Fruit fly (Drosophila melanogaster) whole organism, embryonic: ENCODE results near the gene ClpP.

Experiments
- B-H1 ChIP-seq: fragments of 200-800 bp; sonication (Bioruptor generic); IDR thresholded peaks from 3 replicates; pipeline ENCODE4 v1.3.6; 2022; ENCODE audit warnings: missing biosample characterization, missing genetic modification characterization
- BEAF-32 ChIP-seq: fragments of 200-800 bp; sonication (Bioruptor generic); optimal IDR thresholded peaks from 3 replicates; lab custom pipeline; 2017; ENCODE audit warnings: missing biosample characterization, missing genetic modification characterization, mild to moderate bottlenecking, moderate library complexity, missing genetic modification reagents
- Blimp-1 ChIP-seq: fragments of 200-800 bp; sonication (Bioruptor generic); optimal IDR thresholded peaks from 3 replicates; lab custom pipeline; 2018; ENCODE audit warnings: missing biosample characterization, missing genetic modification characterization, mild to moderate bottlenecking, moderate library complexity, missing genetic modification reagents
- BtbVII ChIP-seq: fragments of 200-800 bp; sonication (Bioruptor generic); optimal IDR thresholded peaks from 3 replicates; lab custom pipeline; 2017; ENCODE audit warnings: missing biosample characterization, mild to moderate bottlenecking, missing genetic modification characterization
- CG10274 ChIP-seq: fragments of 200-800 bp; sonication (Bioruptor generic); optimal IDR thresholded peaks from 3 replicates; lab custom pipeline; 2017; ENCODE audit warnings: missing biosample characterization, mild to moderate bottlenecking, missing genetic modification characterization
- CG10321 ChIP-seq: fragments of 200-800 bp; sonication (Bioruptor generic); IDR thresholded peaks from 2 replicates; pipeline ENCODE4 v1.3.6; 2022; ENCODE audit warnings: missing biosample characterization, missing genetic modification characterization
- CG11560 ChIP-seq: fragments of 200-800 bp; sonication (Bioruptor generic); IDR thresholded peaks from 3 replicates; pipeline ENCODE4 v1.3.6; 2022; ENCODE audit warnings: missing biosample characterization, missing genetic modification characterization
- CG12104 ChIP-seq: fragments of 200-800 bp; sonication (Bioruptor generic); optimal IDR thresholded peaks from 3 replicates; lab custom pipeline; 2016; ENCODE audit warnings: missing biosample characterization, missing genetic modification characterization
- CG13424 ChIP-seq: fragments of 200-800 bp; sonication (Bioruptor generic); optimal IDR thresholded peaks from 2 replicates; lab custom pipeline; 2019; ENCODE audit warnings: missing biosample characterization, mild to moderate bottlenecking, missing genetic modification characterization, moderate library complexity
- CG15269 ChIP-seq: fragments of 200-800 bp; sonication (Bioruptor generic); optimal IDR thresholded peaks from 2 replicates; lab custom pipeline; 2018; ENCODE audit warnings: missing biosample characterization, mild to moderate bottlenecking, missing genetic modification characterization, moderate library complexity
- CG15479 ChIP-seq: fragments of 200-800 bp; sonication (Bioruptor generic); optimal IDR thresholded peaks from 3 replicates; lab custom pipeline; 2019; ENCODE audit warnings: missing biosample characterization, mild to moderate bottlenecking, missing genetic modification characterization, moderate library complexity
- CG17361 ChIP-seq: fragments of 200-800 bp; sonication (Bioruptor generic); IDR thresholded peaks from 3 replicates; pipeline ENCODE4 v1.3.6; 2022; ENCODE audit warnings: missing biosample characterization, missing genetic modification characterization
- CG17612 ChIP-seq: fragments of 200-800 bp; sonication (Bioruptor generic); IDR thresholded peaks from 2 replicates; pipeline ENCODE4 v1.3.6; 2022; ENCODE audit warnings: missing biosample characterization, missing genetic modification characterization
- CG18764 ChIP-seq: fragments of 200-800 bp; sonication (Bioruptor generic); optimal IDR thresholded peaks from 3 replicates; lab custom pipeline; 2016; ENCODE audit warnings: missing biosample characterization, missing genetic modification characterization
- CG2120 ChIP-seq: fragments of 200-800 bp; sonication (Bioruptor generic); optimal IDR thresholded peaks from 3 replicates; lab custom pipeline; 2016; ENCODE audit warnings: missing biosample characterization, missing genetic modification characterization
- CG2129 ChIP-seq: fragments of 200-800 bp; sonication (Bioruptor generic); IDR thresholded peaks from 2 replicates; pipeline ENCODE4 v1.3.6; 2022; ENCODE audit warnings: missing biosample characterization, missing genetic modification characterization; ENCODE audit not compliant: partially characterized antibody
- CG2875 ChIP-seq: fragments of 200-800 bp; sonication (Bioruptor generic); optimal IDR thresholded peaks from 2 replicates; lab custom pipeline; 2017; ENCODE audit warnings: missing biosample characterization, mild to moderate bottlenecking, missing genetic modification characterization, missing genetic modification reagents
- CG3281 ChIP-seq: fragments of 200-800 bp; sonication (Bioruptor generic); optimal IDR thresholded peaks from 3 replicates; lab custom pipeline; 2017; ENCODE audit warnings: missing biosample characterization, mild to moderate bottlenecking, missing genetic modification characterization
- CG4282 ChIP-seq: fragments of 200-800 bp; sonication (Bioruptor generic); optimal IDR thresholded peaks from 2 replicates; lab custom pipeline; 2016; ENCODE audit warnings: missing biosample characterization, missing genetic modification characterization
- CG43689 ChIP-seq: fragments of 200-800 bp; sonication (Bioruptor generic); IDR thresholded peaks from 2 replicates; pipeline ENCODE4 v1.3.6; 2022; ENCODE audit warnings: missing biosample characterization, missing genetic modification characterization
- CG4707 ChIP-seq: fragments of 200-800 bp; sonication (Bioruptor generic); optimal IDR thresholded peaks from 2 replicates; lab custom pipeline; 2018; ENCODE audit warnings: missing biosample characterization, mild to moderate bottlenecking, missing genetic modification characterization, moderate library complexity
- CG4854 ChIP-seq: fragments of 200-800 bp; sonication (Bioruptor generic); optimal IDR thresholded peaks from 2 replicates; lab custom pipeline; 2016; ENCODE audit warnings: missing biosample characterization, missing genetic modification characterization, inconsistent platforms
- CG7786 ChIP-seq: fragments of 200-800 bp; sonication (Bioruptor generic); optimal IDR thresholded peaks from 2 replicates; lab custom pipeline; 2016; ENCODE audit warnings: missing biosample characterization, missing genetic modification characterization
- CG9727 ChIP-seq: fragments of 200-800 bp; sonication (Bioruptor generic); optimal IDR thresholded peaks from 3 replicates; lab custom pipeline; 2017; ENCODE audit warnings: missing biosample characterization, mild to moderate bottlenecking, missing genetic modification characterization
- Dfd ChIP-seq, 2 experiments: fragments of >200 bp; optimal IDR thresholded peaks; 2 replicates each; lab custom pipeline; 2017; ENCODE audit warnings: missing biosample characterization in 2 of 2, missing genetic modification characterization in 2 of 2
- ERR ChIP-seq: fragments of 200-800 bp; sonication (Bioruptor generic); optimal IDR thresholded peaks from 2 replicates; lab custom pipeline; 2016; ENCODE audit warnings: missing biosample characterization, missing genetic modification characterization
- Fer1 ChIP-seq: fragments of 200-800 bp; sonication (Bioruptor generic); optimal IDR thresholded peaks from 2 replicates; lab custom pipeline; 2017; ENCODE audit warnings: missing biosample characterization, mild to moderate bottlenecking, missing genetic modification characterization
- Fer2 ChIP-seq: fragments of 200-800 bp; sonication (Bioruptor generic); optimal IDR thresholded peaks from 2 replicates; lab custom pipeline; 2018; ENCODE audit warnings: missing biosample characterization, mild to moderate bottlenecking, missing genetic modification characterization, moderate library complexity
- Optix ChIP-seq: fragments of 200-800 bp; sonication (Bioruptor generic); IDR thresholded peaks from 3 replicates; pipeline ENCODE4 v1.3.6; 2022; ENCODE audit warnings: missing biosample characterization, missing genetic modification characterization
- Pdp1 ChIP-seq, 2 experiments: fragments of 200-800 bp; sonication (Bioruptor generic); optimal IDR thresholded peaks; 3 replicates each; lab custom pipeline; 2016; ENCODE audit warnings: missing biosample characterization in 2 of 2, missing genetic modification characterization in 2 of 2, mild to moderate bottlenecking in 1 of 2, moderate library complexity in 1 of 2
- Poxn ChIP-seq: fragments of 200-800 bp; sonication (Bioruptor generic); IDR thresholded peaks from 2 replicates; pipeline ENCODE4 v1.3.6; 2022; ENCODE audit warnings: missing biosample characterization, missing genetic modification characterization
- Sox100B ChIP-seq: fragments of 200-800 bp; sonication (Bioruptor generic); optimal IDR thresholded peaks from 3 replicates; lab custom pipeline; 2018; ENCODE audit warnings: missing biosample characterization, mild to moderate bottlenecking, missing genetic modification characterization
- ac ChIP-seq: fragments of 200-800 bp; sonication (Bioruptor generic); optimal IDR thresholded peaks from 3 replicates; lab custom pipeline; 2017; ENCODE audit warnings: missing biosample characterization, mild to moderate bottlenecking, missing genetic modification characterization
- aop ChIP-seq: fragments of 200-800 bp; sonication (Bioruptor generic); IDR thresholded peaks from 2 replicates; pipeline ENCODE4 v1.3.6; 2022; ENCODE audit warnings: missing biosample characterization, missing genetic modification characterization
- cwo ChIP-seq: fragments of 200-800 bp; sonication (Bioruptor generic); optimal IDR thresholded peaks from 3 replicates; lab custom pipeline; 2017; ENCODE audit warnings: missing biosample characterization, missing genetic modification characterization, mild to moderate bottlenecking, moderate library complexity, missing genetic modification reagents
- ftz-f1 ChIP-seq: fragments of 200-800 bp; sonication (Bioruptor generic); optimal IDR thresholded peaks from 2 replicates; lab custom pipeline; 2016; ENCODE audit warnings: missing biosample characterization, missing genetic modification characterization
- gfzf ChIP-seq: fragments of 200-800 bp; sonication (Bioruptor generic); optimal IDR thresholded peaks from 2 replicates; lab custom pipeline; 2016; ENCODE audit warnings: missing biosample characterization, mild to moderate bottlenecking, missing genetic modification characterization, moderate library complexity
- hbn ChIP-seq: fragments of 200-800 bp; sonication (Bioruptor generic); IDR thresholded peaks from 2 replicates; pipeline ENCODE4 v1.3.6; 2022; ENCODE audit warnings: missing biosample characterization, missing genetic modification characterization; ENCODE audit not compliant: partially characterized antibody
- hkb ChIP-seq, 2 experiments: fragments of 200-800 bp in 1 of 2; fragments of >200 bp in 1 of 2; sonication (Bioruptor generic) in 1 of 2; IDR thresholded peaks in 1 of 2; optimal IDR thresholded peaks in 1 of 2; 2 replicates each; pipeline versions ENCODE4 v1.3.6 to Lab custom; 2017 to 2022; ENCODE audit warnings: missing biosample characterization in 1 of 2, missing genetic modification characterization in 1 of 2
- jigr1 ChIP-seq: fragments of 200-800 bp; sonication (Bioruptor generic); IDR thresholded peaks from 3 replicates; pipeline ENCODE4 v1.3.6; 2022; ENCODE audit warnings: missing biosample characterization, missing genetic modification characterization
- ken ChIP-seq: fragments of 200-800 bp; sonication (Bioruptor generic); IDR thresholded peaks from 3 replicates; pipeline ENCODE4 v1.3.6; 2022; ENCODE audit warnings: missing biosample characterization, missing genetic modification characterization
- lilli ChIP-seq: fragments of 200-800 bp; sonication (Bioruptor generic); optimal IDR thresholded peaks from 3 replicates; lab custom pipeline; 2016; ENCODE audit warnings: missing biosample characterization, missing genetic modification characterization
- lola ChIP-seq, 3 experiments: fragments of >200 bp in 2 of 3; fragments of 200-800 bp in 1 of 3; sonication (Bioruptor generic) in 1 of 3; optimal IDR thresholded peaks; 2 replicates each; lab custom pipeline; 2017 to 2019; ENCODE audit warnings: missing biosample characterization in 3 of 3, missing genetic modification characterization in 3 of 3, mild to moderate bottlenecking in 1 of 3, moderate library complexity in 1 of 3
- repo ChIP-seq: fragments of 200-800 bp; sonication (Bioruptor generic); optimal IDR thresholded peaks from 2 replicates; lab custom pipeline; 2016; ENCODE audit warnings: missing biosample characterization, missing genetic modification characterization
- sim ChIP-seq: fragments of 200-800 bp; sonication (Bioruptor generic); IDR thresholded peaks from 2 replicates; pipeline ENCODE4 v1.3.6; 2022; ENCODE audit warnings: missing biosample characterization, missing genetic modification characterization
- ssp ChIP-seq: fragments of 200-800 bp; sonication (Bioruptor generic); IDR thresholded peaks from 2 replicates; pipeline ENCODE4 v1.3.6; 2022; ENCODE audit warnings: missing biosample characterization, missing genetic modification characterization
- tin ChIP-seq: fragments of 200-800 bp; sonication (Bioruptor generic); optimal IDR thresholded peaks from 3 replicates; lab custom pipeline; 2016; ENCODE audit warnings: missing biosample characterization, missing genetic modification characterization
- tx ChIP-seq: fragments of 200-800 bp; sonication (Bioruptor generic); optimal IDR thresholded peaks from 2 replicates; lab custom pipeline; 2016; ENCODE audit warnings: missing biosample characterization, missing genetic modification characterization
- usp ChIP-seq: fragments of >200 bp; optimal IDR thresholded peaks from 2 replicates; lab custom pipeline; 2017; ENCODE audit warnings: missing biosample characterization, missing genetic modification characterization

The ClpP gene

DNA sequence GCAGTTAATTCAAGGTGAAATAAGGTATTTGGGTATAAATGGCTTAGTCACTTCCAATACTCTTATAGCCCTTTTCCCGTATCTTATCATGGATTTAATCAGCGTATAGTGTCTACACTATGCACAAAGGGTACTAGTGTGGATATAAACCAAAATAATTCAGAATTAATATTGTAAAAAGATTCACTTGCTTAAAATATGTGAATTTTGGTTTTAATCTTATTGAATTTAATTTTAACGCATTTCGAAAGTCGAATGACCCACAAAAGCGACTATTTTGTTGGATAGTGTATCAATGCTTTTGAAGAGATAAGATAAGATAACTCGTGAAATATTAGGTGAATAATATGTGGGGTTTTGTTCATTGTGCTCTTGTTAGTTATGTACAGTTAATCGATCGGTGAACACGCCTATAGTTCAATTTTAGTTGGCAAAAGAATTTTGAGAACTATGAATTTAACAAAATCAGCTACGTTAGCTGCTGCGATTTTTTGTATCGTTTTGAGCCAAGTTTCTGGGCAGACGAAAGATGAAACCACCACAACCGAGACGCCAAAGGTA is 25.4 kb downstream of the ClpP start, which contains the start of gene CG5096 (continued):
- TF ChIP-seq ERR (GFP tag; lab: Kevin White, UChicago) (peak; percentile 77), CG2129 (GFP tag; lab: Robert Waterston, UW) (no peak), CG18764 (GFP tag; lab: Kevin White, UChicago) (peak; percentile 68), CG7786 (peak; percentile 84), CG4282 (GFP tag; lab: Kevin White, UChicago) (peak; percentile 2), lola (GFP tag; optimal IDR thresholded peaks at IDR 0.05; lab: Kevin White, UChicago) (peak in 1 of 3 experiments; percentile 58), CG11560 (tag; lab: Robert Waterston, UW) (no peak), CG13424 (peak; percentile 93), cwo (GFP tag; lab: Kevin White, UChicago) (peak; percentile 92), BEAF-32 (GFP tag; lab: Kevin White, UChicago) (no peak), CG12104 (GFP tag; lab: Kevin White, UChicago) (peak; percentile 66), Poxn (GFP tag; lab: Robert Waterston, UW) (peak; percentile 52; the same call in 1 of the 2 replicates), CG4854 (GFP tag; lab: Kevin White, UChicago) (peak; percentile 79), CG10274 (GFP tag; lab: Kevin White, UChicago) (peak; percentile 46), Fer2 (peak; percentile 84), CG17361 (peak; percentile 84; the same call in 2 of the 3 replicates), Sox100B (GFP tag; lab: Kevin White, UChicago) (peak; percentile 83), CG9727 (GFP tag; lab: Kevin White, UChicago) (peak; percentile 79), B-H1 (GFP tag; lab: Robert Waterston, UW) (peak; percentile 85), ftz-f1 (GFP tag; lab: Kevin White, UChicago) (peak; percentile 29), CG3281 (GFP tag; lab: Kevin White, UChicago) (peak; percentile 92), sim (peak; percentile 70; the same call in 1 of the 2 replicates), ssp (peak; percentile 62), CG17612 (peak; percentile 74), Dfd (GFP tag; optimal IDR thresholded peaks at IDR 0.05; lab: Kevin White, UChicago) (no peak), Blimp-1 (GFP tag; lab: Kevin White, UChicago) (peak; percentile 85), hkb (optimal IDR thresholded peaks at IDR 0.05; lab: Kevin White, UChicago) (no peak), hkb (GFP tag; IDR thresholded peaks at IDR 0.05; lab: Robert Waterston, UW) (peak; percentile 96), CG15269 (tag; lab: Kevin White, UChicago) (peak; percentile 95), jigr1 (0 out of 3 replicates have a peak, but pooled peaks have one; percentile 47), Pdp1 (GFP tag; optimal IDR thresholded peaks at IDR 0.05; lab: Kevin White, UChicago) (peak; percentile 78 to 79), tin (GFP tag; lab: Kevin White, UChicago) (peak; percentile 67), gfzf (no peak), CG2875 (peak; percentile 59), CG43689 (no peak), ken (GFP tag; lab: Robert Waterston, UW) (peak; percentile 81; the same call in 2 of the 3 replicates), usp (GFP tag; lab: Kevin White, UChicago) (no peak), CG10321 (GFP tag; lab: Robert Waterston, UW) (peak; percentile 59; the same call in 1 of the 2 replicates), aop (GFP tag; lab: Robert Waterston, UW) (no peak), tx (GFP tag; lab: Kevin White, UChicago) (peak; percentile 65), hbn (GFP tag; lab: Robert Waterston, UW) (no peak), repo (GFP tag; lab: Kevin White, UChicago) (peak; percentile 39), CG2120 (peak; percentile 96), Fer1 (peak; percentile 95), lilli (GFP tag; lab: Kevin White, UChicago) (peak; percentile 93), CG4707 (GFP tag; lab: Kevin White, UChicago) (peak; percentile 64), BtbVII (GFP tag; lab: Kevin White, UChicago) (peak; percentile 90), ac (GFP tag; lab: Kevin White, UChicago) (no peak), CG15479 (GFP tag; lab: Kevin White, UChicago) (no peak), Optix (GFP tag; lab: Robert Waterston, UW) (no peak)
